Worm (Caenorhabditis elegans) whole organism, midembryonic: ENCODE results near the gene R04F11.2.

Experiments
- flt-1 ChIP-seq: fragments of 200-800 bp; sonication (Bioruptor generic); IDR thresholded peaks from 2 replicates; pipeline ENCODE4 v1.3.6; 2022; ENCODE audit warnings: missing genetic modification characterization, missing compliant biosample characterization
- med-1 ChIP-seq: sonication (generic microtip); optimal IDR thresholded peaks from 2 replicates; lab custom pipeline; 2017; ENCODE audit warnings: missing genetic modification characterization, mild to moderate bottlenecking, missing compliant biosample characterization, antibody characterized with exemption, missing genetic modification reagents; ENCODE audit not compliant: insufficient read depth
- ref-1 ChIP-seq: fragments of 200-800 bp; sonication (Bioruptor generic); conservative IDR thresholded peaks from 2 replicates; pipeline ENCODE4 v1.3.6; 2022; ENCODE audit warnings: missing genetic modification reagents, missing genetic modification characterization, missing compliant biosample characterization

DNA sequence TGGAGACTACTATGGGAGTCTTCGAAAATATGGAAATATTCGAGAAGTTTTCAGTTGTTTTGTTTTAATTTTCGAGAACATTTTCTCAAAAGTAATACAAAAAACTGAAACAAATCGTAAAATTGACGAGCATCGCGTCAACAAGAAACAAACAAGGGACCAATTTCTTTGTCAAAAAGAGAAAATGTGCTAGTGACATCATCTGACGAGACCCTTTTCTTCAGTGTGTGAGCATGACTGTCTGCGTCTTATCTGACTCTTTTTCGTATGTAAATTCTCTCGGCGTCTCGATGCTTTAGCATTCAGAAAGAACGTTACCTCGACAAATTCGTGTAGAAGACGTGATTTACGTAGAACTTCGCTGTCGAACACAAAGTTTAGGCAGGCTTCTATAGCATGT lies 30.5 kb upstream of the R04F11.2 start:
- TF ChIP-seq flt-1 (GFP tag; lab: Robert Waterston, UW) (no peak), med-1 (no peak), ref-1 (GFP tag; lab: Robert Waterston, UW) (no peak)
